Fruit fly (Drosophila melanogaster) Kc167 (cell line): ENCODE measurements around the gene bowl.

Experiments used
- Myc ChIP-seq: fragments of >200 bp; optimal IDR thresholded peaks from 2 replicates; lab custom pipeline; 2017; ENCODE audit warnings: missing external identifiers
- Sin3A ChIP-seq: fragments of >200 bp; optimal IDR thresholded peaks from 2 replicates; lab custom pipeline; 2018; ENCODE audit warnings: missing external identifiers
- h ChIP-seq: fragments of >200 bp; optimal IDR thresholded peaks from 3 replicates; lab custom pipeline; 2018; ENCODE audit warnings: missing external identifiers
- insv ChIP-seq: fragments of >200 bp; optimal IDR thresholded peaks from 3 replicates; lab custom pipeline; 2018; ENCODE audit warnings: missing external identifiers
- psq ChIP-seq: fragments of >200 bp; optimal IDR thresholded peaks from 2 replicates; lab custom pipeline; 2017; ENCODE audit warnings: missing external identifiers
- ttk ChIP-seq: sonication (Bioruptor generic); optimal IDR thresholded peaks from 2 replicates; lab custom pipeline; 2017; ENCODE audit warnings: missing external identifiers

DNA sequence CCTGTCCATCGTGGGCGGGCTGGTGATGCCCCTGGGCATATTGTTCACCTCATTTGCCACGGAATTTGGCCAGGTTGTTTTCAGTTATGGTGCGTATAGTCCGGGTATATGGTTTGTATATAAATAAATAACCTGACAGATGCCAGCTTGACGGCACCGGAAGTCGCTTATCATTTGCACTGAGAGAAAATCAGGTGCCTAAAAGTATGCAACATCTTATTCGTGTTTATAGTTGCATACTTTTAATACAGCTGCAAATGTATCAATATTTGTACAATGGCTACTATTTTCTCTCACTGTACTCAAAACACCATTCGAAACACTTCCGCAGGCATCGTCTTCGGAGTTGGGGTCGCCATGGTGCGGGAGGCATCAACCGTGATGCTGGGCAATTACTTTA is 22.8 kb upstream of the bowl start:
- no peak for TF ChIP-seq insv (lab: Kevin White, UChicago)
- no peak for TF ChIP-seq Sin3A
- no peak for TF ChIP-seq Myc
- TF ChIP-seq psq (lab: Kevin White, UChicago) = no peak
- no peak for TF ChIP-seq h (lab: Kevin White, UChicago)
- no peak for TF ChIP-seq ttk (lab: Kevin White, UChicago)
